Worm (Caenorhabditis elegans) whole organism, L1 larva: ENCODE data around the gene acr-2.

Experiments
- C04F5.9 ChIP-seq: sonication (generic microtip); optimal IDR thresholded peaks from 2 replicates; lab custom pipeline; 2016; ENCODE audit warnings: missing genetic modification characterization, missing compliant biosample characterization
- C16A3.4 ChIP-seq: fragments of 150-350 bp; optimal IDR thresholded peaks from 2 replicates; lab custom pipeline; 2014; ENCODE audit warnings: missing biosample characterization, missing genetic modification characterization
- C34B4.2 ChIP-seq: sonication (generic microtip); optimal IDR thresholded peaks from 2 replicates; lab custom pipeline; 2017; ENCODE audit warnings: mild to moderate bottlenecking, missing genetic modification characterization, missing compliant biosample characterization
- F16B12.6 ChIP-seq: fragments of 150-350 bp; optimal IDR thresholded peaks from 2 replicates; lab custom pipeline; 2014; ENCODE audit warnings: missing biosample characterization, missing genetic modification characterization
- Y116A8C.19 ChIP-seq: sonication (generic microtip); optimal IDR thresholded peaks from 2 replicates; lab custom pipeline; 2016; ENCODE audit warnings: missing compliant biosample characterization, missing genetic modification characterization, borderline replicate concordance
- alr-1 ChIP-seq: fragments of 200-800 bp; sonication (Bioruptor generic); optimal IDR thresholded peaks from 2 replicates; lab custom pipeline; 2018; ENCODE audit warnings: borderline replicate concordance, mild to moderate bottlenecking, missing genetic modification characterization, missing compliant biosample characterization
- aly-2 ChIP-seq: fragments of 150-350 bp; optimal IDR thresholded peaks from 2 replicates; lab custom pipeline; 2014; ENCODE audit warnings: missing biosample characterization, missing genetic modification characterization
- ama-1 ChIP-seq: fragments of 150-350 bp; optimal IDR thresholded peaks from 2 replicates; lab custom pipeline; 2014
- ceh-8 ChIP-seq: fragments of 200-800 bp; sonication (Bioruptor generic); optimal IDR thresholded peaks from 2 replicates; lab custom pipeline; 2018; ENCODE audit warnings: mild to moderate bottlenecking, missing genetic modification characterization, moderate library complexity, missing compliant biosample characterization
- ceh-88 ChIP-seq: fragments of 200-800 bp; sonication (Bioruptor generic); IDR thresholded peaks from 2 replicates; pipeline ENCODE4 v1.3.6; 2022; ENCODE audit warnings: missing genetic modification characterization, missing compliant biosample characterization
- ces-1 ChIP-seq: fragments of 150-350 bp; optimal IDR thresholded peaks from 2 replicates; lab custom pipeline; 2014; ENCODE audit warnings: missing biosample characterization, missing genetic modification reagents, missing genetic modification characterization
- dpl-1 ChIP-seq, 3 experiments: fragments of 150-350 bp in 2 of 3; sonication (generic microtip) in 1 of 3; optimal IDR thresholded peaks; 2 replicates each; lab custom pipeline; 2014 to 2017; ENCODE audit warnings: missing biosample characterization in 3 of 3, missing genetic modification characterization in 3 of 3, missing genetic modification reagents in 3 of 3
- dsc-1 ChIP-seq: sonication (generic microtip); optimal IDR thresholded peaks from 2 replicates; lab custom pipeline; 2016; ENCODE audit warnings: mild to moderate bottlenecking, missing genetic modification characterization, missing compliant biosample characterization
- egl-27 ChIP-seq, 2 experiments: fragments of 150-350 bp in 1 of 2; sonication (generic microtip); optimal IDR thresholded peaks; 3 replicates each; lab custom pipeline; 2017 to 2018; ENCODE audit warnings: missing biosample characterization in 2 of 2, missing genetic modification characterization in 2 of 2, missing genetic modification reagents in 2 of 2
- fkh-10 ChIP-seq: sonication (generic microtip); optimal IDR thresholded peaks from 2 replicates; lab custom pipeline; 2017; ENCODE audit warnings: missing biosample characterization, missing genetic modification reagents, missing genetic modification characterization
- fkh-4 ChIP-seq: sonication (generic microtip); optimal IDR thresholded peaks from 2 replicates; lab custom pipeline; 2016; ENCODE audit warnings: missing compliant biosample characterization, missing genetic modification characterization, borderline replicate concordance
- grh-1 ChIP-seq: fragments of 200-800 bp; sonication (Bioruptor generic); IDR thresholded peaks from 2 replicates; pipeline ENCODE4 v1.3.6; 2022; ENCODE audit warnings: missing genetic modification reagents, missing genetic modification characterization, missing compliant biosample characterization
- hlh-17 ChIP-seq: fragments of 200-800 bp; sonication (Bioruptor generic); optimal IDR thresholded peaks from 2 replicates; lab custom pipeline; 2018; ENCODE audit warnings: missing genetic modification characterization, mild to moderate bottlenecking, missing compliant biosample characterization, moderate library complexity, borderline replicate concordance
- hpl-2 ChIP-seq: fragments of 150-350 bp; optimal IDR thresholded peaks from 2 replicates; lab custom pipeline; 2014; ENCODE audit warnings: missing biosample characterization, missing genetic modification reagents, missing genetic modification characterization
- irx-1 ChIP-seq: sonication (generic microtip); optimal IDR thresholded peaks from 2 replicates; lab custom pipeline; 2016; ENCODE audit warnings: missing genetic modification characterization, missing compliant biosample characterization
- isw-1 ChIP-seq: fragments of 200-800 bp; sonication (Bioruptor generic); IDR thresholded peaks from 2 replicates; pipeline ENCODE4 v1.3.6; 2022; ENCODE audit warnings: missing genetic modification characterization, missing compliant biosample characterization
- jun-1 ChIP-seq: fragments of 150-350 bp; optimal IDR thresholded peaks from 2 replicates; lab custom pipeline; 2014; ENCODE audit warnings: missing biosample characterization, missing genetic modification reagents, missing genetic modification characterization
- lin-13 ChIP-seq: fragments of 150-350 bp; optimal IDR thresholded peaks from 2 replicates; lab custom pipeline; 2014; ENCODE audit warnings: missing biosample characterization, missing genetic modification reagents, missing genetic modification characterization
- lin-14 ChIP-seq: fragments of 200-800 bp; sonication (Bioruptor generic); optimal IDR thresholded peaks from 2 replicates; lab custom pipeline; 2018; ENCODE audit warnings: mild to moderate bottlenecking, missing genetic modification characterization, moderate library complexity, missing compliant biosample characterization
- lin-15B ChIP-seq: fragments of 150-350 bp; sonication (generic microtip); optimal IDR thresholded peaks from 3 replicates; lab custom pipeline; 2014; ENCODE audit warnings: missing biosample characterization, missing genetic modification characterization
- lin-35 ChIP-seq, 2 experiments: fragments of 150-350 bp; optimal IDR thresholded peaks; 2 replicates each; lab custom pipeline; 2014; ENCODE audit warnings: missing biosample characterization in 2 of 2, missing genetic modification characterization in 2 of 2, missing genetic modification reagents in 2 of 2
- mab-9 ChIP-seq: fragments of 200-800 bp; sonication (Bioruptor generic); IDR thresholded peaks from 2 replicates; pipeline ENCODE4 v1.3.6; 2022; ENCODE audit warnings: missing genetic modification reagents, missing genetic modification characterization, missing compliant biosample characterization
- mdl-1 ChIP-seq, 2 experiments: fragments of 150-350 bp; optimal IDR thresholded peaks; 2 replicates each; lab custom pipeline; 2014 to 2017; ENCODE audit warnings: missing biosample characterization in 2 of 2, missing genetic modification characterization in 2 of 2, inconsistent platforms in 1 of 2
- mef-2 ChIP-seq: fragments of 150-350 bp; optimal IDR thresholded peaks from 2 replicates; lab custom pipeline; 2014; ENCODE audit warnings: missing biosample characterization, missing genetic modification characterization
- mep-1 ChIP-seq: fragments of 150-350 bp; optimal IDR thresholded peaks from 2 replicates; lab custom pipeline; 2014; ENCODE audit warnings: missing biosample characterization, missing genetic modification characterization
- nhr-11 ChIP-seq: fragments of 150-350 bp; optimal IDR thresholded peaks from 2 replicates; lab custom pipeline; 2014; ENCODE audit warnings: missing biosample characterization, missing genetic modification characterization
- nhr-12 ChIP-seq: sonication (generic microtip); optimal IDR thresholded peaks from 2 replicates; lab custom pipeline; 2017; ENCODE audit warnings: missing biosample characterization, missing genetic modification characterization
- nhr-20 ChIP-seq: sonication (generic microtip); optimal IDR thresholded peaks from 2 replicates; lab custom pipeline; 2016; ENCODE audit warnings: mild to moderate bottlenecking, missing genetic modification characterization, missing compliant biosample characterization
- nhr-237 ChIP-seq: fragments of 150-350 bp; optimal IDR thresholded peaks from 2 replicates; lab custom pipeline; 2014; ENCODE audit warnings: missing biosample characterization, missing genetic modification characterization
- nhr-47 ChIP-seq: sonication (generic microtip); optimal IDR thresholded peaks from 2 replicates; lab custom pipeline; 2016; ENCODE audit warnings: mild to moderate bottlenecking, missing genetic modification characterization, moderate library complexity, missing compliant biosample characterization
- nhr-71 ChIP-seq: sonication (generic microtip); optimal IDR thresholded peaks from 2 replicates; lab custom pipeline; 2016; ENCODE audit warnings: mild to moderate bottlenecking, missing genetic modification characterization, moderate library complexity, missing compliant biosample characterization
- nhr-76 ChIP-seq: sonication (generic microtip); optimal IDR thresholded peaks from 2 replicates; lab custom pipeline; 2017; ENCODE audit warnings: missing biosample characterization, missing genetic modification characterization
- nhr-77 ChIP-seq: fragments of 150-350 bp; optimal IDR thresholded peaks from 2 replicates; lab custom pipeline; 2014; ENCODE audit warnings: missing biosample characterization, missing genetic modification characterization
- nhr-85 ChIP-seq: sonication (generic microtip); peaks from one replicate; lab custom pipeline; 2016; ENCODE audit warnings: missing genetic modification characterization, inconsistent platforms, missing compliant biosample characterization
- pax-3 ChIP-seq: fragments of 200-800 bp; sonication (Bioruptor generic); optimal IDR thresholded peaks from 2 replicates; lab custom pipeline; 2018; ENCODE audit warnings: mild to moderate bottlenecking, missing genetic modification characterization, moderate library complexity, missing compliant biosample characterization
- pqm-1 ChIP-seq: sonication (generic microtip); optimal IDR thresholded peaks from 3 replicates; lab custom pipeline; 2017; ENCODE audit warnings: missing biosample characterization, missing genetic modification characterization
- skn-1 ChIP-seq: fragments of 150-350 bp; optimal IDR thresholded peaks from 2 replicates; lab custom pipeline; 2014; ENCODE audit warnings: missing biosample characterization, missing genetic modification characterization
- snpc-4 ChIP-seq: fragments of 150-350 bp; optimal IDR thresholded peaks from 2 replicates; lab custom pipeline; 2014; ENCODE audit warnings: missing biosample characterization, missing genetic modification characterization
- sptf-1 ChIP-seq: fragments of 150-350 bp; optimal IDR thresholded peaks from 2 replicates; lab custom pipeline; 2014; ENCODE audit warnings: missing biosample characterization, missing genetic modification characterization
- sup-37 ChIP-seq: fragments of 200-800 bp; sonication (Bioruptor generic); optimal IDR thresholded peaks from 2 replicates; lab custom pipeline; 2018; ENCODE audit warnings: mild to moderate bottlenecking, missing genetic modification characterization, missing compliant biosample characterization
- swsn-7 ChIP-seq: sonication (generic microtip); optimal IDR thresholded peaks from 2 replicates; lab custom pipeline; 2016; ENCODE audit warnings: missing genetic modification characterization, missing compliant biosample characterization
- unc-130 ChIP-seq: fragments of 150-350 bp; optimal IDR thresholded peaks from 2 replicates; lab custom pipeline; 2017; ENCODE audit warnings: missing biosample characterization, missing genetic modification characterization, inconsistent platforms
- unc-62 ChIP-seq: fragments of 150-350 bp; optimal IDR thresholded peaks from 2 replicates; lab custom pipeline; 2014; ENCODE audit warnings: missing biosample characterization, missing genetic modification reagents, missing genetic modification characterization
- unc-86 ChIP-seq: sonication (generic microtip); optimal IDR thresholded peaks from 2 replicates; lab custom pipeline; 2016; ENCODE audit warnings: missing genetic modification characterization, missing compliant biosample characterization
- vab-15 ChIP-seq: sonication (generic microtip); optimal IDR thresholded peaks from 2 replicates; lab custom pipeline; 2017; ENCODE audit warnings: missing genotype, mild to moderate bottlenecking, missing genetic modification characterization, missing compliant biosample characterization
- zip-4 ChIP-seq: fragments of 200-800 bp; sonication (Bioruptor generic); optimal IDR thresholded peaks from 2 replicates; lab custom pipeline; 2018; ENCODE audit warnings: mild to moderate bottlenecking, missing genetic modification characterization, moderate library complexity, missing compliant biosample characterization
- ztf-11 ChIP-seq, 2 experiments: sonication (generic microtip); optimal IDR thresholded peaks; 2 replicates each; lab custom pipeline; 2016 to 2017; ENCODE audit warnings: missing genetic modification characterization in 2 of 2, missing biosample characterization in 1 of 2, missing compliant biosample characterization in 1 of 2

The acr-2 gene

DNA sequence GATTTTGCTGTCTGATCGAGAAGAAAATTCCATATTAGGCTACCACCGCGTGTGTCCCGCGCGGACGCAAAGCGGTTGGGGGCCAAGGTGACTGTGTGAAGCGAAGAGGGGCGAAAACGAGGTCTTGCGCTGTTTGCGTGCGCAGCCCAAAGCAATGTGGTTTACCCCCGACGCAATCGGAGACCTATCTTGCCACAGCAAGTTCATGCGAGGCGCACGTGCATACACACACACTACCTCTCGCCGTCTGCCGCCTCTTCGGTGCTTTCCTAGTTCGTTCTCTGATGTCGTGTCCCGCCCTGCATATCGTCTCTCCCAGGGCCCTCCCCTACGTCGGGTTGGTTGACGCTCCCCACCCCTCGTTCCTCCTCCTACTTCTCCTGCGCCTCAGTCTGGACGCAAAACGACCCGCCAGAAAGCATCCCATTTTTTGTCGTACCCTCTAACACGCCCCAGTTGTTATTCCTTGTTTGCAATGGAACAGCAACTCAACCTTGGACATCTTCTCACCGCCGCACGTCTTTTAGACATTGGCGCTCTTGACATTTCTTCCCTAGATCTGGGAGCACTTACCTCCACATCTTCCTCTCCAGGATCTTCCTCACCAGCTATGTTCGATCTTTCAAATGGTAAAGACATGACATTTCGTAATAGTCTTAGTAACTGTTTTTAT, 39.8 kb downstream of the acr-2 start, which contains the start of gene mdl-1:
Gene mdl-1, plus strand, starts transcription at position 341 of the 673 bp plus-strand sequence.
- TF ChIP-seq nhr-12 = no peak
- TF ChIP-seq fkh-4 (tag; lab: Kevin White, UChicago) = no peak
- peak; percentile 68 for TF ChIP-seq pax-3
- peak in 1 of 2 experiments; percentile 100 for TF ChIP-seq mdl-1 (tag; optimal IDR thresholded peaks at IDR 0.05; lab: Kevin White, UChicago)
- TF ChIP-seq ama-1 (lab: Kevin White, UChicago) = peak; percentile 94
- peak; percentile 99 for TF ChIP-seq lin-14
- TF ChIP-seq lin-35 (GFP tag; optimal IDR thresholded peaks at IDR 0.05; lab: Kevin White, UChicago) = peak; percentile 72 to 75
- TF ChIP-seq skn-1 (tag; lab: Kevin White, UChicago) = peak; percentile 92
- no peak for TF ChIP-seq hlh-17 (GFP tag; lab: Kevin White, UChicago)
- peak; percentile 55; the same call in 1 of the 2 replicates for TF ChIP-seq ceh-88 (GFP tag; lab: Robert Waterston, UW)
- TF ChIP-seq zip-4 (GFP tag; lab: Kevin White, UChicago) = peak; percentile 49
- peak; percentile 73 for TF ChIP-seq lin-13
- TF ChIP-seq C04F5.9 (tag; lab: Kevin White, UChicago) = no peak
- TF ChIP-seq sptf-1 = no peak
- TF ChIP-seq unc-130 = peak; percentile 76
- TF ChIP-seq irx-1 (tag; lab: Kevin White, UChicago) = peak; percentile 68
- no peak for TF ChIP-seq C34B4.2 (tag; lab: Kevin White, UChicago)
- peak; percentile 12 to 35 (median 32) for TF ChIP-seq dpl-1 (GFP tag; optimal IDR thresholded peaks at IDR 0.05; lab: Kevin White, UChicago)
- peak; percentile 77 for TF ChIP-seq unc-86
- TF ChIP-seq mep-1 (tag; lab: Kevin White, UChicago) = peak; percentile 71
- no peak for TF ChIP-seq F16B12.6 (tag; lab: Kevin White, UChicago)
- peak; percentile 76 for TF ChIP-seq swsn-7 (tag; lab: Kevin White, UChicago)
- no peak for TF ChIP-seq nhr-237 (tag; lab: Kevin White, UChicago)
- TF ChIP-seq isw-1 (GFP tag; lab: Robert Waterston, UW) = peak; percentile 80
- TF ChIP-seq sup-37 (GFP tag; lab: Kevin White, UChicago) = peak; percentile 17
- TF ChIP-seq nhr-71 (tag; lab: Kevin White, UChicago) = peak; percentile 95
- no peak for TF ChIP-seq lin-15B
- TF ChIP-seq Y116A8C.19 (tag; lab: Kevin White, UChicago) = no peak
- TF ChIP-seq nhr-76 = no peak
- TF ChIP-seq mab-9 (GFP tag; lab: Robert Waterston, UW) = peak; percentile 81; the same call in 1 of the 2 replicates
- peak; percentile 84 for TF ChIP-seq grh-1
- TF ChIP-seq nhr-85 (tag; lab: Kevin White, UChicago) = peak; percentile 88
- peak; percentile 51 for TF ChIP-seq pqm-1 (tag; lab: Kevin White, UChicago)
- TF ChIP-seq ces-1 (GFP tag; lab: Kevin White, UChicago) = no peak
- TF ChIP-seq nhr-77 = peak; percentile 87
- peak; percentile 86 for TF ChIP-seq nhr-47 (tag; lab: Kevin White, UChicago)
- no peak for TF ChIP-seq hpl-2
- peak; percentile 84 for TF ChIP-seq fkh-10
- peak; percentile 89 for TF ChIP-seq nhr-20 (tag; lab: Kevin White, UChicago)
- peak; percentile 94 for TF ChIP-seq jun-1 (tag; lab: Kevin White, UChicago)
- TF ChIP-seq egl-27 (tag; optimal IDR thresholded peaks at IDR 0.05; lab: Kevin White, UChicago) = peak; percentile 89 to 91
- TF ChIP-seq C16A3.4 (tag; lab: Kevin White, UChicago) = peak; percentile 64
- TF ChIP-seq snpc-4 (tag; lab: Kevin White, UChicago) = peak; percentile 57
- peak in 1 of 2 experiments; percentile 33 for TF ChIP-seq ztf-11 (tag; optimal IDR thresholded peaks at IDR 0.05; lab: Kevin White, UChicago)
- TF ChIP-seq alr-1 (tag; lab: Kevin White, UChicago) = no peak
- TF ChIP-seq aly-2 = no peak
- peak; percentile 78 for TF ChIP-seq ceh-8 (GFP tag; lab: Kevin White, UChicago)
- TF ChIP-seq dsc-1 (tag; lab: Kevin White, UChicago) = peak; percentile 70
- TF ChIP-seq unc-62 (GFP tag; lab: Kevin White, UChicago) = no peak
- peak; percentile 42 for TF ChIP-seq vab-15 (tag; lab: Kevin White, UChicago)
- peak; percentile 65 for TF ChIP-seq mef-2 (tag; lab: Kevin White, UChicago)
- TF ChIP-seq nhr-11 = peak; percentile 58
